Worm (Caenorhabditis elegans) whole organism, midembryonic: ENCODE data around the gene odr-7.

ENCODE experiments used
- ztf-23 ChIP-seq: fragments of 200-800 bp; sonication (Bioruptor generic); IDR thresholded peaks from 2 replicates; pipeline ENCODE4 v1.3.6; 2022; ENCODE audit warnings: missing genetic modification reagents, missing genetic modification characterization, missing compliant biosample characterization
- ztf-29 ChIP-seq: fragments of 200-800 bp; sonication (Bioruptor generic); IDR thresholded peaks from 2 replicates; pipeline ENCODE4 v1.3.6; 2022; ENCODE audit warnings: missing genetic modification reagents, missing genetic modification characterization, missing compliant biosample characterization

ce11 chrX:12472232-12472631 is 10.8 kb upstream of the odr-7 start:
- TF ChIP-seq ztf-23 (GFP tag; lab: Robert Waterston, UW) (no peak), ztf-29 (GFP tag; lab: Robert Waterston, UW) (no peak)
